Worm (Caenorhabditis elegans) whole organism, late embryonic: ENCODE data around the gene tftc-1.
A peak's percentile ranks its signal among the peaks of the same experiment; 100 is the strongest.

Experiments used
- K02D7.2 ChIP-seq: sonication (generic microtip); optimal IDR thresholded peaks from 2 replicates; lab custom pipeline; 2017; ENCODE audit warnings: mild to moderate bottlenecking, missing genetic modification characterization, missing compliant biosample characterization
- ahr-1 ChIP-seq: sonication (generic microtip); optimal IDR thresholded peaks from 2 replicates; lab custom pipeline; 2016; ENCODE audit warnings: missing genetic modification characterization, missing compliant biosample characterization
- ceh-18 ChIP-seq: sonication (generic microtip); optimal IDR thresholded peaks from 2 replicates; lab custom pipeline; 2016; ENCODE audit warnings: missing genetic modification characterization, missing compliant biosample characterization
- ceh-19 ChIP-seq: fragments of 200-800 bp; sonication (Bioruptor generic); optimal IDR thresholded peaks from 2 replicates; lab custom pipeline; 2018; ENCODE audit warnings: mild to moderate bottlenecking, missing genetic modification characterization, missing compliant biosample characterization
- ceh-31 ChIP-seq: sonication (generic microtip); optimal IDR thresholded peaks from 2 replicates; lab custom pipeline; 2016; ENCODE audit warnings: missing genetic modification characterization, missing compliant biosample characterization
- elt-2 ChIP-seq: sonication (generic microtip); optimal IDR thresholded peaks from 2 replicates; lab custom pipeline; 2016; ENCODE audit warnings: missing genetic modification reagents, missing genetic modification characterization, missing compliant biosample characterization
- hlh-13 ChIP-seq: fragments of 200-800 bp; sonication (Bioruptor generic); optimal IDR thresholded peaks from 2 replicates; lab custom pipeline; 2018; ENCODE audit warnings: mild to moderate bottlenecking, missing genetic modification characterization, missing compliant biosample characterization
- hlh-8 ChIP-seq: sonication (generic microtip); optimal IDR thresholded peaks from 2 replicates; lab custom pipeline; 2016; ENCODE audit warnings: missing genotype, missing genetic modification characterization, missing compliant biosample characterization
- lin-11 ChIP-seq: fragments of 200-800 bp; sonication (Bioruptor generic); optimal IDR thresholded peaks from 2 replicates; lab custom pipeline; 2018; ENCODE audit warnings: mild to moderate bottlenecking, missing genetic modification characterization, missing compliant biosample characterization
- madf-2 ChIP-seq: sonication (generic microtip); optimal IDR thresholded peaks from 2 replicates; lab custom pipeline; 2017; ENCODE audit warnings: missing genetic modification characterization, missing compliant biosample characterization
- nhr-232 ChIP-seq: sonication (generic microtip); optimal IDR thresholded peaks from 2 replicates; lab custom pipeline; 2016; ENCODE audit warnings: missing genetic modification characterization, missing compliant biosample characterization
- pag-3 ChIP-seq: sonication (generic microtip); optimal IDR thresholded peaks from 2 replicates; lab custom pipeline; 2016; ENCODE audit warnings: missing compliant biosample characterization, missing genetic modification characterization, borderline replicate concordance
- sdc-2 ChIP-seq: sonication (generic microtip); optimal IDR thresholded peaks from 2 replicates; lab custom pipeline; 2016; ENCODE audit warnings: missing genotype, missing genetic modification characterization, missing compliant biosample characterization
- syd-9 ChIP-seq: sonication (generic microtip); optimal IDR thresholded peaks from 2 replicates; lab custom pipeline; 2016; ENCODE audit warnings: mild to moderate bottlenecking, missing genetic modification characterization, moderate library complexity, missing compliant biosample characterization
- tbx-7 ChIP-seq: sonication (generic microtip); optimal IDR thresholded peaks from 2 replicates; lab custom pipeline; 2016; ENCODE audit warnings: missing genotype, missing genetic modification characterization, missing compliant biosample characterization
- ttx-3 ChIP-seq: sonication (generic microtip); optimal IDR thresholded peaks from 2 replicates; lab custom pipeline; 2016; ENCODE audit warnings: missing genetic modification reagents, missing genetic modification characterization, missing compliant biosample characterization
- unc-3 ChIP-seq, 2 experiments: fragments of 200-800 bp in 1 of 2; sonication (Bioruptor generic) in 1 of 2; sonication (generic microtip) in 1 of 2; conservative IDR thresholded peaks in 1 of 2; optimal IDR thresholded peaks in 1 of 2; 2 replicates each; pipeline versions ENCODE4 v1.3.6 to Lab custom; 2016 to 2022; ENCODE audit warnings: missing compliant biosample characterization in 2 of 2, missing genetic modification characterization in 2 of 2, missing genetic modification reagents in 1 of 2

tftc-1 gene

ce11 chrIV:2412370-2412962, 63.4 kb downstream of the tftc-1 start, which contains the start of gene Y38F2AR.12:
Gene Y38F2AR.12 (minus strand): TSS chrIV:2412420.
- no peak for TF ChIP-seq unc-3 (GFP tag; conservative IDR thresholded peaks at IDR 0.05; lab: Robert Waterston, UW)
- no peak for TF ChIP-seq unc-3 (tag; optimal IDR thresholded peaks at IDR 0.05; lab: Kevin White, UChicago)
- TF ChIP-seq elt-2 (tag; lab: Kevin White, UChicago): peak; percentile 63

- no peak for TF ChIP-seq ceh-19
- TF ChIP-seq sdc-2: no peak
- TF ChIP-seq pag-3 (tag; lab: Kevin White, UChicago): no peak
- no peak for TF ChIP-seq ttx-3 (tag; lab: Kevin White, UChicago)
- TF ChIP-seq tbx-7 (tag; lab: Kevin White, UChicago): no peak
- TF ChIP-seq K02D7.2 (tag; lab: Kevin White, UChicago): no peak
- TF ChIP-seq syd-9 (tag; lab: Kevin White, UChicago): no peak
- TF ChIP-seq hlh-13 (GFP tag; lab: Kevin White, UChicago): no peak
- no peak for TF ChIP-seq ahr-1 (tag; lab: Kevin White, UChicago)
- TF ChIP-seq nhr-232 (tag; lab: Kevin White, UChicago): no peak
- no peak for TF ChIP-seq hlh-8 (tag; lab: Kevin White, UChicago)
- no peak for TF ChIP-seq madf-2 (tag; lab: Kevin White, UChicago)
- no peak for TF ChIP-seq ceh-18
- no peak for TF ChIP-seq ceh-31
- no peak for TF ChIP-seq lin-11
Observed at ce11 chrIV:2416738-2417137, 67.7 kb downstream of the tftc-1 start.
